Fruit fly (Drosophila melanogaster): Measurements from ENCODE around the gene Cpr65Ax2.

dm6 chr3L:6160514-6160913 is 9.9 kb upstream of the Cpr65Ax2 start, which contains the start of gene Cpr65Az:
- TF ChIP-seq CG8478 (optimal IDR thresholded peaks at IDR 0.05) (no peak), CTCF (optimal IDR thresholded peaks at IDR 0.05) (no peak)

All from S2 (cell line).